In the genomic region with DNA sequence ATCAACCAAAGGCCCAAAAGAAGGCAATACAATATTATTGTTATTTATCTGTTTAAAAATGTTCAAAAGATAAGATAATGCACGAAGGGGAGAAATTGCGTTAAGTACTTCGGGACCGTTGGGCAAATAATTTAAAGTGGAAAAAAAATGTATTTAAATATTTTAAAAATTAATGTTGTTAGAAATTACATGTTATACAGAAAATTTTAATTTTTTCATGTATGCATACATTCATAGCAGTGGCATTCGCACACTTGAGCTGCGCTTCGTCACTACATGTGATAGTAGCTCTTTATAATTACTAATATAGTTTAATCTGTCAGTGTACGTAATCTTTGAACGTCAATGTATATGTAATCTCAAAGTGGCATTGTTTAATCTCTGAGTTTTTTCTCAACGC, we compare ENCODE assay signal across 1 fruit fly cellular context.
TF ChIP-seq lines count a peak whose summit lies in the region.

No protein-coding gene starts in this region.

TF ChIP-seq in whole organism, embryonic, 481 proteins besides CTCF, POLR2A, EP300 and RAD21 (continued from another document and continues in another):
- TF ChIP-seq BtbVII (GFP tag; optimal IDR thresholded peaks at IDR 0.05; lab: Kevin White, UChicago), result peak; percentile 11
- TF ChIP-seq sna (GFP tag; IDR thresholded peaks at IDR 0.05; lab: Robert Waterston, UW; ENCODE audit: partially characterized antibody), result no peak
- TF ChIP-seq Rx (GFP tag; IDR thresholded peaks at IDR 0.05; lab: Robert Waterston, UW), result peak; percentile 55
- no peak for TF ChIP-seq CG17568 (GFP tag; optimal IDR thresholded peaks at IDR 0.05; lab: Kevin White, UChicago)
- peak; percentile 40 for TF ChIP-seq CG11504 (tag; optimal IDR thresholded peaks at IDR 0.05; lab: Kevin White, UChicago)
- TF ChIP-seq crol (GFP tag; IDR thresholded peaks at IDR 0.05; lab: Robert Waterston, UW), result no peak
- no peak for TF ChIP-seq mirr (GFP tag; optimal IDR thresholded peaks at IDR 0.05; lab: Kevin White, UChicago)
- TF ChIP-seq schlank (tag; optimal IDR thresholded peaks at IDR 0.05; lab: Kevin White, UChicago), result no peak
- TF ChIP-seq MTF-1 (GFP tag; optimal IDR thresholded peaks at IDR 0.05; lab: Kevin White, UChicago; ENCODE audit: borderline replicate concordance), result no peak
- TF ChIP-seq pros (GFP tag; optimal IDR thresholded peaks at IDR 0.05; lab: Kevin White, UChicago), result no peak
- TF ChIP-seq cg (GFP tag; optimal IDR thresholded peaks at IDR 0.05; lab: Kevin White, UChicago), result no peak
- no peak for TF ChIP-seq mld (GFP tag; IDR thresholded peaks at IDR 0.05; lab: Robert Waterston, UW; ENCODE audit: partially characterized antibody)
- TF ChIP-seq CG4820 (GFP tag; optimal IDR thresholded peaks at IDR 0.05; lab: Kevin White, UChicago), result no peak
- TF ChIP-seq Hand (GFP tag; optimal IDR thresholded peaks at IDR 0.05; lab: Kevin White, UChicago), result no peak
- TF ChIP-seq CG2678 (tag; optimal IDR thresholded peaks at IDR 0.05; lab: Kevin White, UChicago), result peak; percentile 51
- no peak for TF ChIP-seq otp (GFP tag; IDR thresholded peaks at IDR 0.05; lab: Robert Waterston, UW)
- TF ChIP-seq inv (GFP tag; IDR thresholded peaks at IDR 0.05; lab: Robert Waterston, UW; ENCODE audit: partially characterized antibody), result no peak
- TF ChIP-seq en (GFP tag; optimal IDR thresholded peaks at IDR 0.05; lab: Kevin White, UChicago), result no peak
- TF ChIP-seq ac (GFP tag; optimal IDR thresholded peaks at IDR 0.05; lab: Kevin White, UChicago), result no peak
- no peak for TF ChIP-seq wor (GFP tag; IDR thresholded peaks at IDR 0.05; lab: Robert Waterston, UW)
- TF ChIP-seq zf30C (GFP tag; optimal IDR thresholded peaks at IDR 0.05; lab: Kevin White, UChicago), result no peak
- TF ChIP-seq Trl (optimal IDR thresholded peaks at IDR 0.05; lab: Kevin White, UChicago), result no peak
- no peak for TF ChIP-seq Trl (GFP tag; optimal IDR thresholded peaks at IDR 0.05; lab: Kevin White, UChicago)
- TF ChIP-seq CG1792 (GFP tag; optimal IDR thresholded peaks at IDR 0.05; lab: Kevin White, UChicago), result no peak
- no peak for TF ChIP-seq CG6813 (GFP tag; optimal IDR thresholded peaks at IDR 0.05; lab: Kevin White, UChicago)
- TF ChIP-seq pfk (GFP tag; optimal IDR thresholded peaks at IDR 0.05; lab: Kevin White, UChicago), result no peak
- TF ChIP-seq Atf3 (GFP tag; optimal IDR thresholded peaks at IDR 0.05; lab: Kevin White, UChicago), result no peak
- peak; percentile 46 for TF ChIP-seq CG18599 (GFP tag; optimal IDR thresholded peaks at IDR 0.05; lab: Kevin White, UChicago)
- TF ChIP-seq unc-4 (GFP tag; IDR thresholded peaks at IDR 0.05; lab: Robert Waterston, UW; ENCODE audit: partially characterized antibody), result no peak
- peak; percentile 39; the same call in 1 of the 3 replicates for TF ChIP-seq gce (GFP tag; IDR thresholded peaks at IDR 0.05; lab: Robert Waterston, UW)
- TF ChIP-seq TFAM (GFP tag; optimal IDR thresholded peaks at IDR 0.05; lab: Kevin White, UChicago), result no peak
- TF ChIP-seq CG32772 (GFP tag; IDR thresholded peaks at IDR 0.05; lab: Robert Waterston, UW), result peak; percentile 64; the same call in 1 of the 2 replicates
- TF ChIP-seq CG11093 (GFP tag; IDR thresholded peaks at IDR 0.05; lab: Robert Waterston, UW), result peak; percentile 68; the same call in 2 of the 3 replicates
- TF ChIP-seq CG2116 (GFP tag; optimal IDR thresholded peaks at IDR 0.05; lab: Kevin White, UChicago), result no peak
- TF ChIP-seq CG6175 (GFP tag; IDR thresholded peaks at IDR 0.05; lab: Robert Waterston, UW), result peak; percentile 53; the same call in 1 of the 3 replicates
- no peak for TF ChIP-seq odd (GFP tag; optimal IDR thresholded peaks at IDR 0.05; lab: Kevin White, UChicago)
- no peak for TF ChIP-seq CG9437 (GFP tag; optimal IDR thresholded peaks at IDR 0.05; lab: Kevin White, UChicago)
- TF ChIP-seq CG12942 (GFP tag; optimal IDR thresholded peaks at IDR 0.05; lab: Kevin White, UChicago), result no peak
- peak; percentile 77 for TF ChIP-seq CG14667 (GFP tag; IDR thresholded peaks at IDR 0.05; lab: Robert Waterston, UW)
- TF ChIP-seq YL-1 (GFP tag; optimal IDR thresholded peaks at IDR 0.05; lab: Kevin White, UChicago), result no peak
- no peak for TF ChIP-seq CG1647 (GFP tag; optimal IDR thresholded peaks at IDR 0.05; lab: Kevin White, UChicago)
- no peak for TF ChIP-seq unpg (GFP tag; optimal IDR thresholded peaks at IDR 0.05; lab: Kevin White, UChicago)
- TF ChIP-seq disco-r (GFP tag; optimal IDR thresholded peaks at IDR 0.05; lab: Kevin White, UChicago), result no peak
- no peak for TF ChIP-seq CG15073 (GFP tag; optimal IDR thresholded peaks at IDR 0.05; lab: Kevin White, UChicago)
- TF ChIP-seq caup (GFP tag; optimal IDR thresholded peaks at IDR 0.05; lab: Kevin White, UChicago; ENCODE audit: severe bottlenecking), result no peak
- no peak for TF ChIP-seq kni (GFP tag; optimal IDR thresholded peaks at IDR 0.05; lab: Kevin White, UChicago)
- peak; percentile 16 for TF ChIP-seq Hmr (GFP tag; optimal IDR thresholded peaks at IDR 0.05; lab: Kevin White, UChicago)
- no peak for TF ChIP-seq pb (GFP tag; optimal IDR thresholded peaks at IDR 0.05; lab: Kevin White, UChicago)
- no peak for TF ChIP-seq Hr51 (GFP tag; optimal IDR thresholded peaks at IDR 0.05; lab: Kevin White, UChicago)
- no peak for TF ChIP-seq bigmax (GFP tag; optimal IDR thresholded peaks at IDR 0.05; lab: Kevin White, UChicago)
- no peak for TF ChIP-seq tup (GFP tag; optimal IDR thresholded peaks at IDR 0.05; lab: Kevin White, UChicago)
- no peak for TF ChIP-seq CG1529 (GFP tag; optimal IDR thresholded peaks at IDR 0.05; lab: Kevin White, UChicago)
- TF ChIP-seq Nf-YB (GFP tag; optimal IDR thresholded peaks at IDR 0.05; lab: Kevin White, UChicago), result no peak
- TF ChIP-seq Hey (tag; optimal IDR thresholded peaks at IDR 0.05; lab: Kevin White, UChicago), result no peak
- no peak for TF ChIP-seq az2 (GFP tag; optimal IDR thresholded peaks at IDR 0.05; lab: Kevin White, UChicago)
- TF ChIP-seq sqz (GFP tag; optimal IDR thresholded peaks at IDR 0.05; lab: Kevin White, UChicago), result no peak
- TF ChIP-seq row (GFP tag; IDR thresholded peaks at IDR 0.05; lab: Robert Waterston, UW), result peak; percentile 69; the same call in 2 of the 3 replicates
- peak; percentile 68 for TF ChIP-seq E2f1 (GFP tag; IDR thresholded peaks at IDR 0.05; lab: Robert Waterston, UW)
- peak; percentile 33; the same call in 1 of the 3 replicates for TF ChIP-seq CG14050 (GFP tag; IDR thresholded peaks at IDR 0.05; lab: Robert Waterston, UW)
- no peak for TF ChIP-seq nerfin-1 (tag; optimal IDR thresholded peaks at IDR 0.05; lab: Kevin White, UChicago)
- no peak for TF ChIP-seq CG34376 (GFP tag; optimal IDR thresholded peaks at IDR 0.05; lab: Kevin White, UChicago)
- TF ChIP-seq scrt (GFP tag; optimal IDR thresholded peaks at IDR 0.05; lab: Kevin White, UChicago), result peak; percentile 13
- TF ChIP-seq ci (GFP tag; IDR thresholded peaks at IDR 0.05; lab: Robert Waterston, UW), result no peak
- TF ChIP-seq chn (GFP tag; optimal IDR thresholded peaks at IDR 0.05; lab: Kevin White, UChicago), result no peak
- no peak for TF ChIP-seq amos (GFP tag; IDR thresholded peaks at IDR 0.05; lab: Robert Waterston, UW; ENCODE audit: partially characterized antibody)
- no peak for TF ChIP-seq CG6254 (GFP tag; optimal IDR thresholded peaks at IDR 0.05; lab: Kevin White, UChicago)
- no peak for TF ChIP-seq eve (GFP tag; optimal IDR thresholded peaks at IDR 0.05; lab: Kevin White, UChicago)
- TF ChIP-seq Lim3 (GFP tag; IDR thresholded peaks at IDR 0.05; lab: Robert Waterston, UW), result no peak
- no peak for TF ChIP-seq Oli (tag; optimal IDR thresholded peaks at IDR 0.05; lab: Kevin White, UChicago)
- no peak for TF ChIP-seq z (GFP tag; IDR thresholded peaks at IDR 0.05; lab: Robert Waterston, UW)
- no peak for TF ChIP-seq CG30020 (tag; optimal IDR thresholded peaks at IDR 0.05; lab: Kevin White, UChicago)
- TF ChIP-seq emc (GFP tag; optimal IDR thresholded peaks at IDR 0.05; lab: Kevin White, UChicago), result no peak
- TF ChIP-seq repo (GFP tag; optimal IDR thresholded peaks at IDR 0.05; lab: Kevin White, UChicago), result no peak
- TF ChIP-seq NFAT (GFP tag; IDR thresholded peaks at IDR 0.05; lab: Robert Waterston, UW), result peak; percentile 77
- TF ChIP-seq CG15514 (GFP tag; optimal IDR thresholded peaks at IDR 0.05; lab: Kevin White, UChicago), result peak; percentile 22
- TF ChIP-seq kay (GFP tag; optimal IDR thresholded peaks at IDR 0.05; lab: Kevin White, UChicago), result no peak
- TF ChIP-seq CG1024 (GFP tag; IDR thresholded peaks at IDR 0.05; lab: Robert Waterston, UW), result no peak
- TF ChIP-seq CG7372 (GFP tag; IDR thresholded peaks at IDR 0.05; lab: Robert Waterston, UW), result peak; percentile 67
- no peak for TF ChIP-seq CG12391 (tag; optimal IDR thresholded peaks at IDR 0.05; lab: Kevin White, UChicago)
- no peak for TF ChIP-seq CG8765 (GFP tag; IDR thresholded peaks at IDR 0.05; lab: Robert Waterston, UW)
- TF ChIP-seq Atf-2 (GFP tag; optimal IDR thresholded peaks at IDR 0.05; lab: Kevin White, UChicago), result no peak
- TF ChIP-seq ara (GFP tag; IDR thresholded peaks at IDR 0.05; lab: Robert Waterston, UW), result no peak
- no peak for TF ChIP-seq NC2β (GFP tag; optimal IDR thresholded peaks at IDR 0.05; lab: Kevin White, UChicago)
- TF ChIP-seq jumu (GFP tag; optimal IDR thresholded peaks at IDR 0.05; lab: Kevin White, UChicago), result no peak
- no peak for TF ChIP-seq lola (GFP tag; optimal IDR thresholded peaks at IDR 0.05; lab: Kevin White, UChicago)
- no peak for TF ChIP-seq CG11723 (GFP tag; optimal IDR thresholded peaks at IDR 0.05; lab: Kevin White, UChicago)
- no peak for TF ChIP-seq chif (GFP tag; optimal IDR thresholded peaks at IDR 0.05; lab: Kevin White, UChicago)
- TF ChIP-seq fru (optimal IDR thresholded peaks at IDR 0.05; lab: Kevin White, UChicago), result no peak
- TF ChIP-seq twi (tag; optimal IDR thresholded peaks at IDR 0.05; lab: Kevin White, UChicago), result no peak
- TF ChIP-seq Doc3 (GFP tag; IDR thresholded peaks at IDR 0.05; lab: Robert Waterston, UW; ENCODE audit: partially characterized antibody), result no peak
- no peak for TF ChIP-seq CG15479 (GFP tag; optimal IDR thresholded peaks at IDR 0.05; lab: Kevin White, UChicago)
- no peak for TF ChIP-seq ab (GFP tag; optimal IDR thresholded peaks at IDR 0.05; lab: Kevin White, UChicago)
- TF ChIP-seq nerfin-2 (GFP tag; IDR thresholded peaks at IDR 0.05; lab: Robert Waterston, UW; ENCODE audit: partially characterized antibody), result no peak
- peak; percentile 13; the same call in 1 of the 2 replicates for TF ChIP-seq klu (GFP tag; IDR thresholded peaks at IDR 0.05; lab: Robert Waterston, UW)
- no peak for TF ChIP-seq Lhr (GFP tag; optimal IDR thresholded peaks at IDR 0.05; lab: Kevin White, UChicago)
- TF ChIP-seq fd102C (GFP tag; optimal IDR thresholded peaks at IDR 0.05; lab: Kevin White, UChicago), result no peak
- TF ChIP-seq CG11247 (GFP tag; IDR thresholded peaks at IDR 0.05; lab: Robert Waterston, UW), result no peak
- TF ChIP-seq dmrt11E (tag; optimal IDR thresholded peaks at IDR 0.05; lab: Kevin White, UChicago), result no peak
- TF ChIP-seq Ssrp (tag; optimal IDR thresholded peaks at IDR 0.05; lab: Kevin White, UChicago), result no peak
- no peak for TF ChIP-seq CG13894 (tag; optimal IDR thresholded peaks at IDR 0.05; lab: Kevin White, UChicago)
- no peak for TF ChIP-seq org-1 (GFP tag; optimal IDR thresholded peaks at IDR 0.05; lab: Kevin White, UChicago)
- no peak for TF ChIP-seq CG42726 (GFP tag; IDR thresholded peaks at IDR 0.05; lab: Robert Waterston, UW; ENCODE audit: partially characterized antibody)
- no peak for TF ChIP-seq Opbp (GFP tag; IDR thresholded peaks at IDR 0.05; lab: Robert Waterston, UW; ENCODE audit: partially characterized antibody)
- no peak for TF ChIP-seq h (optimal IDR thresholded peaks at IDR 0.05; lab: Kevin White, UChicago)
- no peak for TF ChIP-seq Hr78 (GFP tag; optimal IDR thresholded peaks at IDR 0.05; lab: Kevin White, UChicago)
- TF ChIP-seq ind (GFP tag; optimal IDR thresholded peaks at IDR 0.05; lab: Kevin White, UChicago), result peak; percentile 20
- no peak for TF ChIP-seq CG31365 (tag; optimal IDR thresholded peaks at IDR 0.05; lab: Kevin White, UChicago)
- TF ChIP-seq CG17829 (tag; optimal IDR thresholded peaks at IDR 0.05; lab: Kevin White, UChicago), result no peak
- no peak for TF ChIP-seq Elba2 (GFP tag; optimal IDR thresholded peaks at IDR 0.05; lab: Kevin White, UChicago)
- TF ChIP-seq NfI (GFP tag; optimal IDR thresholded peaks at IDR 0.05; lab: Kevin White, UChicago), result no peak
- TF ChIP-seq Dip3 (GFP tag; optimal IDR thresholded peaks at IDR 0.05; lab: Kevin White, UChicago), result no peak
- peak; percentile 55 for TF ChIP-seq CG31441 (GFP tag; IDR thresholded peaks at IDR 0.05; lab: Robert Waterston, UW)
- TF ChIP-seq Meics (GFP tag; optimal IDR thresholded peaks at IDR 0.05; lab: Kevin White, UChicago), result peak; percentile 97
- TF ChIP-seq lmd (GFP tag; IDR thresholded peaks at IDR 0.05; lab: Robert Waterston, UW), result peak; percentile 79
- no peak for TF ChIP-seq CG7987 (GFP tag; optimal IDR thresholded peaks at IDR 0.05; lab: Kevin White, UChicago)
- TF ChIP-seq CG12104 (GFP tag; optimal IDR thresholded peaks at IDR 0.05; lab: Kevin White, UChicago), result peak; percentile 22
- no peak for TF ChIP-seq CHES-1-like (GFP tag; optimal IDR thresholded peaks at IDR 0.05; lab: Kevin White, UChicago)
- TF ChIP-seq bab2 (GFP tag; optimal IDR thresholded peaks at IDR 0.05; lab: Kevin White, UChicago), result no peak
- no peak for TF ChIP-seq crc (GFP tag; optimal IDR thresholded peaks at IDR 0.05; lab: Kevin White, UChicago)
- TF ChIP-seq trh (GFP tag; optimal IDR thresholded peaks at IDR 0.05; lab: Kevin White, UChicago), result no peak
- TF ChIP-seq HLHmδ (GFP tag; optimal IDR thresholded peaks at IDR 0.05; lab: Kevin White, UChicago), result no peak
- no peak for TF ChIP-seq zen (tag; optimal IDR thresholded peaks at IDR 0.05; lab: Kevin White, UChicago)
- TF ChIP-seq gsb (GFP tag; IDR thresholded peaks at IDR 0.05; lab: Robert Waterston, UW), result peak; percentile 71
- TF ChIP-seq CrebB (tag; optimal IDR thresholded peaks at IDR 0.05; lab: Kevin White, UChicago), result no peak
- no peak for TF ChIP-seq chinmo (GFP tag; IDR thresholded peaks at IDR 0.05; lab: Robert Waterston, UW; ENCODE audit: partially characterized antibody)
- no peak for TF ChIP-seq usp (GFP tag; optimal IDR thresholded peaks at IDR 0.05; lab: Kevin White, UChicago)
- no peak for TF ChIP-seq Hsf (GFP tag; optimal IDR thresholded peaks at IDR 0.05; lab: Kevin White, UChicago)
- TF ChIP-seq sr (GFP tag; IDR thresholded peaks at IDR 0.05; lab: Robert Waterston, UW), result 0 out of 3 replicates have a peak, but pooled peaks have one; percentile 37
- TF ChIP-seq sim (GFP tag; IDR thresholded peaks at IDR 0.05; lab: Robert Waterston, UW), result no peak
- no peak for TF ChIP-seq Jarid2 (GFP tag; optimal IDR thresholded peaks at IDR 0.05; lab: Kevin White, UChicago)
- TF ChIP-seq CG18262 (tag; optimal IDR thresholded peaks at IDR 0.05; lab: Kevin White, UChicago), result no peak
